Fruit fly (Drosophila melanogaster): ENCODE results near the gene Acsx1R.
A peak's percentile ranks its signal among the peaks of the same experiment; 100 is the strongest.

Acsx1R gene

DNA sequence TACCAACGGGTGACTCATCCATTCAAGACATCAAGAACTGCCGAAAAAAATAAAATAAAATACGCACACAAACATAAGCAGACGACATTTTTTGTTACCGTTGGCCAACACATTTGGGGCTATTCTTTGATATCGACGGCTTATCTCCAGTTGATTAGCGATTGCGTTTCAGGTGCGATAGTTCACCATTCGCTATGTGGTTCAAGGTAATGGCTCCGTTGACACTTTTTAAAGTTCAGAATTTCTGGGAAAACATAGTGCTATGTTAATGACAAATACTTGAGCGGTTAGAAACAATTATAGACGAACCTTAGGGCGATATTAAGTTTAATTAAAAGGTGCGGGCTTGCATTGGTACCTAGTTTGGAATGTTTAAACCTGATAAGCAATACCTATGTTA, 8.4 kb upstream of the Acsx1R start:
- TF ChIP-seq grn (GFP tag; optimal IDR thresholded peaks at IDR 0.05) (peak; percentile 78), CG32767 (GFP tag; IDR thresholded peaks at IDR 0.05) (no peak), BEAF-32 (GFP tag; optimal IDR thresholded peaks at IDR 0.05) (peak; percentile 4), fru (optimal IDR thresholded peaks at IDR 0.05) (no peak), CG34376 (GFP tag; optimal IDR thresholded peaks at IDR 0.05) (peak; percentile 73), repo (GFP tag; optimal IDR thresholded peaks at IDR 0.05) (no peak), GATAe (GFP tag; conservative IDR thresholded peaks at IDR 0.05) (0 out of 2 replicates have a peak, but pooled peaks have one; percentile 15), gcm (GFP tag; optimal IDR thresholded peaks at IDR 0.05) (no peak), CG11560 (tag; IDR thresholded peaks at IDR 0.05) (no peak), jigr1 (GFP tag; IDR thresholded peaks at IDR 0.05) (no peak), Ets65A (GFP tag) (no peak), exex (tag; optimal IDR thresholded peaks at IDR 0.05) (peak; percentile 87), ranshi (GFP tag; IDR thresholded peaks at IDR 0.05) (no peak), CG18011 (GFP tag; optimal IDR thresholded peaks at IDR 0.05) (no peak), mirr (GFP tag; optimal IDR thresholded peaks at IDR 0.05) (peak; percentile 64), wek (GFP tag; optimal IDR thresholded peaks at IDR 0.05) (no peak), Lhr (GFP tag; optimal IDR thresholded peaks at IDR 0.05) (no peak), luna (GFP tag; optimal IDR thresholded peaks at IDR 0.05) (no peak), CG15269 (tag; optimal IDR thresholded peaks at IDR 0.05) (no peak), inv (GFP tag; IDR thresholded peaks at IDR 0.05; ENCODE audit: partially characterized antibody) (no peak), esg (GFP tag; conservative IDR thresholded peaks at IDR 0.05) (no peak), sug (tag; optimal IDR thresholded peaks at IDR 0.05) (peak; percentile 67), vfl (GFP tag; optimal IDR thresholded peaks at IDR 0.05) (no peak), CG13287 (GFP tag; IDR thresholded peaks at IDR 0.05; ENCODE audit: partially characterized antibody) (no peak), fu2 (GFP tag; optimal IDR thresholded peaks at IDR 0.05) (no peak), kni (GFP tag; optimal IDR thresholded peaks at IDR 0.05) (no peak), Hr78 (GFP tag; optimal IDR thresholded peaks at IDR 0.05) (peak in 1 of 2 experiments; percentile 95), Doc2 (GFP tag; IDR thresholded peaks at IDR 0.05) (no peak), CG13624 (GFP tag; optimal IDR thresholded peaks at IDR 0.05) (no peak), sd (tag; optimal IDR thresholded peaks at IDR 0.05) (peak; percentile 78), Nf-YC (tag; optimal IDR thresholded peaks at IDR 0.05) (no peak), Hr39 (optimal IDR thresholded peaks at IDR 0.05) (no peak), Abd-B (GFP tag; optimal IDR thresholded peaks at IDR 0.05) (no peak), Dll (GFP tag; IDR thresholded peaks at IDR 0.05; ENCODE audit: partially characterized antibody) (no peak), CG17568 (GFP tag; optimal IDR thresholded peaks at IDR 0.05) (no peak), twi (tag; optimal IDR thresholded peaks at IDR 0.05) (no peak), Dad (GFP tag; optimal IDR thresholded peaks at IDR 0.05) (no peak), HmgD (GFP tag; optimal IDR thresholded peaks at IDR 0.05) (no peak), CG4282 (GFP tag; optimal IDR thresholded peaks at IDR 0.05) (no peak), CG2120 (GFP tag; optimal IDR thresholded peaks at IDR 0.05) (no peak), zen (tag; optimal IDR thresholded peaks at IDR 0.05) (no peak), CG7745 (tag; optimal IDR thresholded peaks at IDR 0.05) (no peak), CG3163 (GFP tag; optimal IDR thresholded peaks at IDR 0.05) (no peak), CG11456 (GFP tag; IDR thresholded peaks at IDR 0.05) (no peak)

All from whole organism, embryonic.